Fruit fly (Drosophila melanogaster) whole organism, adult: ENCODE results near the gene CG13008.

Source experiments
- CG12768 ChIP-seq: fragments of 200-800 bp; sonication (Bioruptor generic); optimal IDR thresholded peaks from 2 replicates; lab custom pipeline; 2017; ENCODE audit warnings: missing biosample characterization, missing genetic modification characterization, mild to moderate bottlenecking, moderate library complexity, missing genetic modification reagents
- CG33017 ChIP-seq: fragments of 200-800 bp; sonication (Bioruptor generic); optimal IDR thresholded peaks from 2 replicates; lab custom pipeline; 2018; ENCODE audit warnings: missing biosample characterization, mild to moderate bottlenecking, missing genetic modification characterization, moderate library complexity
- Crg-1 ChIP-seq: fragments of 200-800 bp; sonication (Bioruptor generic); optimal IDR thresholded peaks from 2 replicates; lab custom pipeline; 2016; ENCODE audit warnings: missing biosample characterization, missing genetic modification characterization
- Mnt ChIP-seq: fragments of 200-800 bp; sonication (Bioruptor generic); optimal IDR thresholded peaks from 2 replicates; lab custom pipeline; 2016; ENCODE audit warnings: missing biosample characterization, mild to moderate bottlenecking, missing genetic modification characterization
- cnc ChIP-seq, 2 experiments: fragments of >200 bp; optimal IDR thresholded peaks; 2 replicates each; lab custom pipeline; 2017
- kay ChIP-seq: fragments of 200-800 bp; sonication (Bioruptor generic); peaks from one replicate; lab custom pipeline; 2016; ENCODE audit warnings: missing biosample characterization, missing genetic modification characterization, borderline replicate concordance
- pad ChIP-seq: fragments of 200-800 bp; sonication (Bioruptor generic); optimal IDR thresholded peaks from 3 replicates; lab custom pipeline; 2017; ENCODE audit warnings: missing biosample characterization, missing genetic modification characterization, mild to moderate bottlenecking, moderate library complexity, missing genetic modification reagents

DNA sequence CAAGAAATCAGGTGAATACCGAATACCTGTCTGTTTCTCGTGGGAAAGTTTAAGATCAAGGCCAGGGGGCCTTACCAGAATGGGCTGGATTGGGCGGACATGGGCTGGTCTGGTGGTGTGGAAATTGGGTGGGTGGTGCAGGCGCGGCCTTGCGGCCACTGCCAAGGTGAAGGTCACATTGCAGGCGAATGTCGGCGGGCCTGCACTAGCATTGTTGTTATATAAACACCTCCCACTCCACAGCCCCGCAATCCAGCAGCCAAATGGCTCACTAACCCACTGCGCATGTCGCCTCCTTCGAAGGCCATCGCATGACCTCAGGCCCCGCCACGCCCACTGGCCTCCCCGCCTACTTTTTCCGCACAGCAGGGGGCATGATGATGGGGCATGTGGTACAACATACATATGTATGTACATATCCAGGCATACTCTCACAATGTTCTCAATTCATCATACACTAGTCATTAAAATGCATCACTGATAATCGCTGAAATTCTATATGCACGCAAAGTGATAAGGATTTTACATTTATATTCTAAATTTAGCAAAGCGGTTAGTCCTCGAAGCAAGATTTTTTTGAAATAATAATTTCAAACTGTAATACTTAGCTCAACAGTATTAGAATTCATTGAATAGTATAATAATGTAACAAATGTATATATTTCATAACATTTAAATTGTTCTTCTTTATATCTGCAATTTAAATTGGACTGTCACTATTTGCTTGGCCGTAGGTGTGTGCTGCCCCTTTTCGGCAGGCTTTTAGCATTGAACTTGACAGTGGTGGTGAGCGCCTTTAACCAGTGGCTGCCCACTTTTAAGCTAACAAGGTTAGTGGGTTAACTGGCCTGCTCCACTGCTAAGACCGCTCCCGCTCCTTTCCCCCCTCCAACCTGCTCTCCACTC, 14.2 kb upstream of the CG13008 start:
- TF ChIP-seq kay (GFP tag; lab: Kevin White, UChicago) (no peak), cnc (optimal IDR thresholded peaks at IDR 0.05; lab: Kevin White, UChicago) (no peak), Crg-1 (GFP tag; lab: Kevin White, UChicago) (no peak), pad (no peak), CG33017 (tag; lab: Kevin White, UChicago) (no peak), Mnt (no peak), CG12768 (no peak)
